Worm (Caenorhabditis elegans) whole organism, L2 larva: ENCODE measurements around the gene K11H3.8.

Source experiments
- C34F6.9 ChIP-seq: fragments of 150-350 bp; optimal IDR thresholded peaks from 2 replicates; lab custom pipeline; 2014; ENCODE audit warnings: missing biosample characterization, missing genetic modification characterization
- F13H6.1 ChIP-seq: sonication (generic microtip); optimal IDR thresholded peaks from 2 replicates; lab custom pipeline; 2016; ENCODE audit warnings: missing genetic modification characterization, missing compliant biosample characterization
- alr-1 ChIP-seq: fragments of 150-350 bp; optimal IDR thresholded peaks from 2 replicates; lab custom pipeline; 2014; ENCODE audit warnings: missing biosample characterization, missing genetic modification characterization
- ama-1 ChIP-seq: fragments of 150-350 bp; optimal IDR thresholded peaks from 2 replicates; lab custom pipeline; 2018; ENCODE audit warnings: inconsistent platforms
- ceh-16 ChIP-seq: fragments of 150-350 bp; optimal IDR thresholded peaks from 2 replicates; lab custom pipeline; 2014; ENCODE audit warnings: missing biosample characterization, missing genetic modification characterization
- ceh-82 ChIP-seq: fragments of 150-350 bp; optimal IDR thresholded peaks from 2 replicates; lab custom pipeline; 2014; ENCODE audit warnings: missing biosample characterization, missing genetic modification characterization
- crh-2 ChIP-seq: sonication (generic microtip); optimal IDR thresholded peaks from 2 replicates; lab custom pipeline; 2017; ENCODE audit warnings: missing biosample characterization, missing genetic modification characterization
- fos-1 ChIP-seq: fragments of 150-350 bp; optimal IDR thresholded peaks from 2 replicates; lab custom pipeline; 2014; ENCODE audit warnings: missing biosample characterization, missing genetic modification characterization
- gmeb-1 ChIP-seq: fragments of 150-350 bp; optimal IDR thresholded peaks from 2 replicates; lab custom pipeline; 2014; ENCODE audit warnings: missing biosample characterization, missing genetic modification characterization
- lin-11 ChIP-seq: fragments of 150-350 bp; sonication (generic microtip); optimal IDR thresholded peaks from 2 replicates; lab custom pipeline; 2014; ENCODE audit warnings: missing biosample characterization, missing genetic modification characterization, inconsistent platforms, mixed read lengths
- lin-13 ChIP-seq: fragments of 150-350 bp; optimal IDR thresholded peaks from 2 replicates; lab custom pipeline; 2014; ENCODE audit warnings: missing biosample characterization, missing genetic modification reagents, missing genetic modification characterization
- lin-39 ChIP-seq: fragments of 150-350 bp; optimal IDR thresholded peaks from 2 replicates; lab custom pipeline; 2014; ENCODE audit warnings: missing biosample characterization, missing genetic modification reagents, missing genetic modification characterization
- lsy-2 ChIP-seq, 2 experiments: fragments of 150-350 bp in 1 of 2; sonication (generic microtip) in 1 of 2; optimal IDR thresholded peaks; 2 replicates each; lab custom pipeline; 2014 to 2017; ENCODE audit warnings: missing biosample characterization in 2 of 2, missing genetic modification characterization in 2 of 2
- mab-5 ChIP-seq: fragments of 150-350 bp; optimal IDR thresholded peaks from 2 replicates; lab custom pipeline; 2014; ENCODE audit warnings: missing biosample characterization, missing genetic modification characterization
- mbf-1 ChIP-seq: sonication (generic microtip); optimal IDR thresholded peaks from 2 replicates; lab custom pipeline; 2017; ENCODE audit warnings: missing biosample characterization, missing genetic modification characterization
- mdl-1 ChIP-seq, 2 experiments: fragments of 150-350 bp in 1 of 2; sonication (generic microtip) in 1 of 2; optimal IDR thresholded peaks; 2 replicates each; lab custom pipeline; 2017; ENCODE audit warnings: missing biosample characterization in 2 of 2, missing genetic modification characterization in 2 of 2
- nhr-10 ChIP-seq: sonication (generic microtip); optimal IDR thresholded peaks from 2 replicates; lab custom pipeline; 2017; ENCODE audit warnings: missing biosample characterization, missing genetic modification characterization
- nhr-11 ChIP-seq: fragments of 150-350 bp; optimal IDR thresholded peaks from 2 replicates; lab custom pipeline; 2014; ENCODE audit warnings: missing biosample characterization, missing genetic modification characterization
- nhr-12 ChIP-seq: fragments of 150-350 bp; optimal IDR thresholded peaks from 2 replicates; lab custom pipeline; 2014; ENCODE audit warnings: missing biosample characterization, missing genetic modification characterization
- nhr-129 ChIP-seq: fragments of 150-350 bp; optimal IDR thresholded peaks from 2 replicates; lab custom pipeline; 2014; ENCODE audit warnings: missing biosample characterization, missing genetic modification characterization
- nhr-21 ChIP-seq: fragments of 150-350 bp; optimal IDR thresholded peaks from 2 replicates; lab custom pipeline; 2014; ENCODE audit warnings: missing biosample characterization, missing genetic modification characterization
- nhr-23 ChIP-seq: fragments of 150-350 bp; optimal IDR thresholded peaks from 2 replicates; lab custom pipeline; 2014; ENCODE audit warnings: missing biosample characterization, missing genetic modification reagents, missing genetic modification characterization
- nhr-237 ChIP-seq: fragments of 150-350 bp; optimal IDR thresholded peaks from 2 replicates; lab custom pipeline; 2014; ENCODE audit warnings: missing biosample characterization, missing genetic modification characterization
- nhr-25 ChIP-seq: fragments of 150-350 bp; sonication (generic microtip); optimal IDR thresholded peaks from 3 replicates; lab custom pipeline; 2014; ENCODE audit warnings: missing biosample characterization, missing genetic modification characterization
- peb-1 ChIP-seq: fragments of 150-350 bp; optimal IDR thresholded peaks from 2 replicates; lab custom pipeline; 2014; ENCODE audit warnings: missing biosample characterization, missing genetic modification characterization
- skn-1 ChIP-seq: sonication (generic microtip); optimal IDR thresholded peaks from 2 replicates; lab custom pipeline; 2017; ENCODE audit warnings: missing biosample characterization, missing genetic modification characterization
- sma-3 ChIP-seq: sonication (generic microtip); optimal IDR thresholded peaks from 2 replicates; lab custom pipeline; 2016; ENCODE audit warnings: missing genetic modification reagents, missing genetic modification characterization, missing compliant biosample characterization
- sma-9 ChIP-seq, 2 experiments: fragments of 150-350 bp in 1 of 2; sonication (generic microtip) in 1 of 2; optimal IDR thresholded peaks; 2 replicates each; lab custom pipeline; 2014 to 2016; ENCODE audit warnings: missing genetic modification characterization in 2 of 2, mild to moderate bottlenecking in 1 of 2, missing biosample characterization in 1 of 2, missing compliant biosample characterization in 1 of 2, missing genetic modification reagents in 1 of 2, moderate library complexity in 1 of 2
- unc-39 ChIP-seq: fragments of 150-350 bp; optimal IDR thresholded peaks from 2 replicates; lab custom pipeline; 2014; ENCODE audit warnings: missing biosample characterization, missing genetic modification characterization
- unc-55 ChIP-seq: fragments of 150-350 bp; sonication (generic microtip); optimal IDR thresholded peaks from 3 replicates; lab custom pipeline; 2014; ENCODE audit warnings: missing biosample characterization, missing genetic modification reagents, missing genetic modification characterization
- zag-1 ChIP-seq: fragments of 150-350 bp; optimal IDR thresholded peaks from 2 replicates; lab custom pipeline; 2014; ENCODE audit warnings: missing biosample characterization, missing genetic modification characterization
- ztf-1 ChIP-seq: fragments of 200-800 bp; sonication (Bioruptor generic); conservative IDR thresholded peaks from 2 replicates; pipeline ENCODE4 v1.3.6; 2022; ENCODE audit warnings: missing genetic modification characterization, missing compliant biosample characterization
- ztf-4 ChIP-seq: fragments of 150-350 bp; optimal IDR thresholded peaks from 2 replicates; lab custom pipeline; 2014; ENCODE audit warnings: missing biosample characterization, missing genetic modification characterization

The K11H3.8 gene

ce11 chrIII:9793592-9794417 lies 41.2 kb upstream of the K11H3.8 start, which contains the start of the genes R10E11.9 and mcm-6:
Gene R10E11.9 (minus strand): TSS chrIII:9793642.
Gene mcm-6 (plus strand): TSS chrIII:9794367.
- TF ChIP-seq nhr-25, result no peak
- TF ChIP-seq F13H6.1 (tag; lab: Kevin White, UChicago), result no peak
- no peak for TF ChIP-seq nhr-237 (tag; lab: Kevin White, UChicago)
- peak in 1 of 2 experiments; percentile 20 for TF ChIP-seq lsy-2 (tag; optimal IDR thresholded peaks at IDR 0.05; lab: Kevin White, UChicago)
- TF ChIP-seq lin-11, result no peak
- TF ChIP-seq C34F6.9 (tag; lab: Kevin White, UChicago), result peak; percentile 16
- no peak for TF ChIP-seq nhr-10 (tag; lab: Kevin White, UChicago)
- TF ChIP-seq fos-1 (tag; lab: Kevin White, UChicago), result no peak
- peak; percentile 62 for TF ChIP-seq gmeb-1 (tag; lab: Kevin White, UChicago)

- TF ChIP-seq peb-1 (tag; lab: Kevin White, UChicago) (no peak), lin-11 (no peak), ztf-1 (GFP tag; lab: Robert Waterston, UW) (no peak), nhr-11 (tag; lab: Kevin White, UChicago) (no peak), skn-1 (tag; lab: Kevin White, UChicago) (no peak), lin-39 (tag; lab: Kevin White, UChicago) (no peak), lsy-2 (tag; optimal IDR thresholded peaks at IDR 0.05; lab: Kevin White, UChicago) (no peak), unc-55 (GFP tag; lab: Kevin White, UChicago) (no peak), ceh-82 (tag; lab: Kevin White, UChicago) (no peak), sma-9 (GFP tag; optimal IDR thresholded peaks at IDR 0.05; lab: Kevin White, UChicago) (no peak), sma-9 (tag; optimal IDR thresholded peaks at IDR 0.05; lab: Kevin White, UChicago) (no peak), fos-1 (tag; lab: Kevin White, UChicago) (no peak), ceh-16 (no peak), ztf-4 (tag; lab: Kevin White, UChicago) (no peak), nhr-129 (tag; lab: Kevin White, UChicago) (no peak), crh-2 (no peak), unc-39 (tag; lab: Kevin White, UChicago) (no peak), ama-1 (no peak), lin-13 (GFP tag; lab: Kevin White, UChicago) (no peak)
Measured at ce11 chrIII:9796448-9796847, 38.5 kb upstream of the K11H3.8 start, which contains the start of gene srxa-10. Gene srxa-10 (minus strand): TSS chrIII:9796548.

- no peak for TF ChIP-seq lin-11
- peak; percentile 13 for TF ChIP-seq nhr-129 (tag; lab: Kevin White, UChicago)
- TF ChIP-seq lsy-2 (tag; optimal IDR thresholded peaks at IDR 0.05; lab: Kevin White, UChicago), result peak in 1 of 2 experiments; percentile 17
Measured at ce11 chrIII:9798478-9799157, 36.4 kb upstream of the K11H3.8 start, which contains the start of gene ZK632.2. Gene ZK632.2 (plus strand): TSS chrIII:9799107.

DNA sequence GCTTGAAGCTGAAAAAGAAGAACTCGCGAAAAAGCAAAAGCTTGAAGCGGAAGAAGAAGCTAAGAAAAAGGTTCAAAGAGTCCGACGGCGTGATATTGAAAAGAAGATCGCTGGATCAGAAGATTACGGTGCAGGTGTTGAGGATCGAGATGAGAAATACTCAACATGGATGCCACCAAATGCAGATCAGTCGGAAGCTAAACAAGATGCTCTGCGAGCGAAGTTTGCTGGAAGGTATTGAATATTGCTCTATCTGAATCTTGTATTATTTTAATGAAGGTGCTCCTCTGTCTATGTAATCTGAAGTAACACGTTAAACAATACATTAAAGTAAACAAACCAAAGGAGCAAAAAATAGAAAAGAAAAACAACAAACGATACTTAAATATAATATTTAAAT lies 32.9 kb upstream of the K11H3.8 start:
- TF ChIP-seq nhr-25 (no peak), ceh-16 (no peak), C34F6.9 (tag; lab: Kevin White, UChicago) (no peak), mbf-1 (tag; lab: Kevin White, UChicago) (no peak), fos-1 (tag; lab: Kevin White, UChicago) (no peak), nhr-11 (tag; lab: Kevin White, UChicago) (no peak), F13H6.1 (tag; lab: Kevin White, UChicago) (no peak), alr-1 (tag; lab: Kevin White, UChicago) (no peak), unc-39 (tag; lab: Kevin White, UChicago) (no peak), mab-5 (tag; lab: Kevin White, UChicago) (no peak), nhr-12 (no peak)

DNA sequence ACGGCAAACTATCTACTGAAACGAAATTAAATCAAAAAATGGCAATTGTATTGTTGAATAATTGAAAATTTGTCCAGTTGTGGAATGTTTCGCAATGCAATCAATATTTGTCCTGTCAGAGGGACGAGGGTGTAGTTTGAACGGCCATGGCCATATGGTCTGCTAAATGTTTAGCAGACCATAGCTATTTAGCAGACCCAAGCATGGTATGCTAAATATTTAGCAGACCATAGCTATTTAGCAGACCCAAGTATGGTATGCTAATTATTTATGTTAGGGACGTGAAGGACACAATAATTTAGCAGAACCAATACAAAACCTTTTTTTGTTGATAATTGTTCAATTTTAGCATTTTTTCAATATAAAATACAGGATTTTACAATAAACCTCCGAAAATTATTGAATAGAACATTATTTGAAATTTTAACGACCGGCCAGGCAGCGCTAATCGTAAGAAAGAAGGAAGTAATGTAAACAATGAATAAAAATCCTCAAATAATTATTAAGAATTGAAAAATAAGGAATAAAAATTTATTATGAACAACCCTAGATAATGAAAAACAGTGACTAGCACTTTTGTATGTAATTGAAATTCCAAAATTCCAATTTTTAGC lies 29.9 kb upstream of the K11H3.8 start, which contains the start of gene riok-3:
TSS of gene riok-3 (minus strand) at position 15 of the 614 bp plus-strand sequence.
- TF ChIP-seq sma-3 (peak; percentile 42), lsy-2 (tag; optimal IDR thresholded peaks at IDR 0.05; lab: Kevin White, UChicago) (peak in 1 of 2 experiments; percentile 19), nhr-23 (tag; lab: Kevin White, UChicago) (no peak), ztf-4 (tag; lab: Kevin White, UChicago) (peak; percentile 46), nhr-21 (tag; lab: Kevin White, UChicago) (peak; percentile 26), mdl-1 (tag; optimal IDR thresholded peaks at IDR 0.05; lab: Kevin White, UChicago) (no peak), nhr-129 (tag; lab: Kevin White, UChicago) (peak; percentile 96), lin-13 (GFP tag; lab: Kevin White, UChicago) (peak; percentile 37), zag-1 (tag; lab: Kevin White, UChicago) (no peak), gmeb-1 (tag; lab: Kevin White, UChicago) (peak; percentile 19), mbf-1 (tag; lab: Kevin White, UChicago) (no peak)
- TF ChIP-seq, all 48 proteins: peak for 7
